Fruit fly (Drosophila melanogaster) whole organism, prepupa: Measurements from ENCODE around the gene Rh5.
A peak's percentile ranks its signal among the peaks of the same experiment; 100 is the strongest.

Experiments used
- CG11294 ChIP-seq: fragments of 200-800 bp; sonication (Bioruptor generic); IDR thresholded peaks from 2 replicates; pipeline ENCODE4 v1.3.6; 2022; ENCODE audit warnings: missing biosample characterization, missing genetic modification characterization
- CG11762 ChIP-seq: fragments of 200-800 bp; sonication (Bioruptor generic); optimal IDR thresholded peaks from 3 replicates; lab custom pipeline; 2016; ENCODE audit warnings: missing biosample characterization, missing genetic modification characterization; ENCODE audit not compliant: insufficient read depth
- CG1621 ChIP-seq: fragments of 200-800 bp; sonication (Bioruptor generic); optimal IDR thresholded peaks from 3 replicates; lab custom pipeline; 2018; ENCODE audit warnings: missing biosample characterization, mild to moderate bottlenecking, missing genetic modification characterization
- CG16779 ChIP-seq: fragments of 200-800 bp; sonication (Bioruptor generic); optimal IDR thresholded peaks from 3 replicates; lab custom pipeline; 2017; ENCODE audit warnings: missing biosample characterization, mild to moderate bottlenecking, missing genetic modification characterization
- CG3032 ChIP-seq: fragments of 200-800 bp; optimal IDR thresholded peaks from 2 replicates; lab custom pipeline; 2019; ENCODE audit warnings: missing biosample characterization, mild to moderate bottlenecking, missing genetic modification characterization, moderate library complexity
- CG31627 ChIP-seq: fragments of 200-800 bp; sonication (Bioruptor generic); optimal IDR thresholded peaks from 3 replicates; lab custom pipeline; 2016; ENCODE audit warnings: missing biosample characterization, missing genetic modification characterization
- CG34406 ChIP-seq: fragments of 200-800 bp; sonication (Bioruptor generic); optimal IDR thresholded peaks from 3 replicates; lab custom pipeline; 2016; ENCODE audit warnings: missing biosample characterization, missing genetic modification characterization
- CG3919 ChIP-seq: fragments of 200-800 bp; sonication (Bioruptor generic); optimal IDR thresholded peaks from 3 replicates; lab custom pipeline; 2016; ENCODE audit warnings: missing biosample characterization, missing genetic modification characterization
- CG6163 ChIP-seq: fragments of 200-800 bp; sonication (Bioruptor generic); IDR thresholded peaks from 3 replicates; pipeline ENCODE4 v1.3.6; 2022; ENCODE audit warnings: missing biosample characterization, missing genetic modification characterization
- CG6276 ChIP-seq: fragments of 200-800 bp; sonication (Bioruptor generic); optimal IDR thresholded peaks from 2 replicates; lab custom pipeline; 2017; ENCODE audit warnings: missing biosample characterization, mild to moderate bottlenecking, missing genetic modification characterization
- CG6854 ChIP-seq: fragments of 200-800 bp; sonication (Bioruptor generic); optimal IDR thresholded peaks from 2 replicates; lab custom pipeline; 2017; ENCODE audit warnings: missing biosample characterization, mild to moderate bottlenecking, missing genetic modification characterization
- CG8119 ChIP-seq: fragments of 200-800 bp; sonication (Bioruptor generic); IDR thresholded peaks from 3 replicates; pipeline ENCODE4 v1.3.6; 2022; ENCODE audit warnings: missing biosample characterization, missing genetic modification characterization
- CG8319 ChIP-seq: fragments of 200-800 bp; sonication (Bioruptor generic); optimal IDR thresholded peaks from 3 replicates; lab custom pipeline; 2016; ENCODE audit warnings: missing biosample characterization, missing genetic modification characterization
- CG9139 ChIP-seq: fragments of 200-800 bp; sonication (Bioruptor generic); optimal IDR thresholded peaks from 3 replicates; lab custom pipeline; 2017; ENCODE audit warnings: missing biosample characterization, mild to moderate bottlenecking, missing genetic modification characterization
- Eip75B ChIP-seq: fragments of 200-800 bp; sonication (Bioruptor generic); optimal IDR thresholded peaks from 3 replicates; lab custom pipeline; 2016; ENCODE audit warnings: missing biosample characterization, missing genetic modification characterization
- Eip78C ChIP-seq: fragments of 200-800 bp; sonication (Bioruptor generic); peaks from one replicate; lab custom pipeline; 2016; ENCODE audit warnings: missing biosample characterization, missing genetic modification characterization
- Eip93F ChIP-seq: fragments of 200-800 bp; sonication (Bioruptor generic); optimal IDR thresholded peaks from 2 replicates; lab custom pipeline; 2016; ENCODE audit warnings: missing biosample characterization, mild to moderate bottlenecking, missing genetic modification characterization
- Ets96B ChIP-seq: fragments of 200-800 bp; optimal IDR thresholded peaks from 2 replicates; lab custom pipeline; 2019; ENCODE audit warnings: missing biosample characterization, mild to moderate bottlenecking, missing genetic modification characterization, moderate library complexity
- Hr38 ChIP-seq: sonication (Bioruptor generic); optimal IDR thresholded peaks from 2 replicates; lab custom pipeline; 2016; ENCODE audit warnings: missing biosample characterization, missing genetic modification characterization
- Hr4 ChIP-seq: fragments of 200-800 bp; sonication (Bioruptor generic); optimal IDR thresholded peaks from 3 replicates; lab custom pipeline; 2016; ENCODE audit warnings: missing biosample characterization, missing genetic modification characterization
- Lpt ChIP-seq: fragments of 200-800 bp; sonication (Bioruptor generic); optimal IDR thresholded peaks from 3 replicates; lab custom pipeline; 2016; ENCODE audit warnings: missing biosample characterization, missing genetic modification characterization
- Met ChIP-seq: fragments of 200-800 bp; sonication (Bioruptor generic); optimal IDR thresholded peaks from 3 replicates; lab custom pipeline; 2016; ENCODE audit warnings: missing biosample characterization, missing genetic modification characterization
- Sox102F ChIP-seq: fragments of 200-800 bp; sonication (Bioruptor generic); optimal IDR thresholded peaks from 2 replicates; lab custom pipeline; 2016; ENCODE audit warnings: missing biosample characterization, mild to moderate bottlenecking, missing genetic modification characterization
- Sox14 ChIP-seq: fragments of 200-800 bp; sonication (Bioruptor generic); optimal IDR thresholded peaks from 3 replicates; lab custom pipeline; 2016; ENCODE audit warnings: missing biosample characterization, missing genetic modification characterization
- Sox15 ChIP-seq: fragments of 200-800 bp; sonication (Bioruptor generic); optimal IDR thresholded peaks from 3 replicates; lab custom pipeline; 2016; ENCODE audit warnings: missing biosample characterization, missing genetic modification characterization
- achi ChIP-seq: fragments of 200-800 bp; sonication (Bioruptor generic); optimal IDR thresholded peaks from 3 replicates; lab custom pipeline; 2016; ENCODE audit warnings: missing biosample characterization, missing genetic modification characterization
- acj6 ChIP-seq: fragments of 200-800 bp; sonication (Bioruptor generic); optimal IDR thresholded peaks from 3 replicates; lab custom pipeline; 2016; ENCODE audit warnings: missing biosample characterization, missing genetic modification characterization
- cyc ChIP-seq: fragments of 200-800 bp; sonication (Bioruptor generic); optimal IDR thresholded peaks from 3 replicates; lab custom pipeline; 2016; ENCODE audit warnings: missing biosample characterization, missing genetic modification characterization
- dsx ChIP-seq: fragments of 200-800 bp; optimal IDR thresholded peaks from 3 replicates; lab custom pipeline; 2019; ENCODE audit warnings: missing biosample characterization, mild to moderate bottlenecking, missing genetic modification characterization, moderate library complexity; ENCODE audit not compliant: poor library complexity, severe bottlenecking
- fd59A ChIP-seq: fragments of 200-800 bp; sonication (Bioruptor generic); optimal IDR thresholded peaks from 2 replicates; lab custom pipeline; 2017; ENCODE audit warnings: missing biosample characterization, mild to moderate bottlenecking, missing genetic modification characterization, missing genetic modification reagents
- fd85E ChIP-seq: fragments of 200-800 bp; sonication (Bioruptor generic); optimal IDR thresholded peaks from 3 replicates; lab custom pipeline; 2016; ENCODE audit warnings: missing biosample characterization, missing genetic modification characterization
- fkh ChIP-seq: fragments of 200-800 bp; sonication (Bioruptor generic); optimal IDR thresholded peaks from 3 replicates; lab custom pipeline; 2017; ENCODE audit warnings: missing biosample characterization, mild to moderate bottlenecking, missing genetic modification characterization, moderate library complexity
- ss ChIP-seq, 2 experiments: fragments of 200-800 bp; sonication (Bioruptor generic); optimal IDR thresholded peaks; 2 replicates in 1 of 2; 3 replicates in 1 of 2; lab custom pipeline; 2017 to 2018; ENCODE audit warnings: mild to moderate bottlenecking in 2 of 2, missing biosample characterization in 2 of 2, missing genetic modification characterization in 2 of 2, moderate library complexity in 1 of 2
- svp ChIP-seq: fragments of 200-800 bp; sonication (Bioruptor generic); peaks from one replicate; lab custom pipeline; 2016; ENCODE audit warnings: missing biosample characterization, missing genetic modification characterization

Rh5 gene

DNA sequence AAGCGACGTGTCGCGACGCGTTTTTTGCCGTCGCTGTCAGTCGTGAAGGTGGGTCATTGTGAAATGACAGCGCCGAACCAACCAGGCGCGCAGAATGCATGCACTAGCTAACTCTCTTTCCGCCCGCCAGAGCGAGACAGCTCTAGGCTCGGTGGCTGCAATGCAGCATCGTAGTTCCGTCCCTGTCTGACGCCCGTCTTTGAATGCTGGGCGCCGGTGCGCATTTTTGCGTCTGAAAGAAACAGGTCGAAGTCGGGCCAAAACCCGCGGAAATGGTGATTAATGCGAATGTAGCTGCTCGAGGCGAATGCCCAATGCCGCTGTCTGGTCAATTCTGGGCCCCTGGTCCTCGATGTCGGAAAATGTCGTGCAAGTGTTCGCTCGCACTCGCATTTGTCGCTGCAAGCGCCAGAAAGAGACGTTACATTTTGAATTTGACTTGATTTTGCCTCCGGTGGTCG lies 592 bp upstream of the Rh5 start (continued):
- TF ChIP-seq CG6854 (GFP tag; lab: Kevin White, UChicago) (peak; percentile 90), fd59A (GFP tag; lab: Kevin White, UChicago) (peak; percentile 27), CG6163 (GFP tag; lab: Robert Waterston, UW) (no peak), CG8119 (GFP tag; lab: Robert Waterston, UW) (no peak), acj6 (GFP tag; lab: Kevin White, UChicago) (peak; percentile 17), Hr4 (GFP tag; lab: Kevin White, UChicago) (peak; percentile 80), CG8319 (GFP tag; lab: Kevin White, UChicago) (peak; percentile 60), CG6276 (GFP tag; lab: Kevin White, UChicago) (peak; percentile 78), Eip93F (GFP tag; lab: Kevin White, UChicago) (no peak), Sox15 (GFP tag; lab: Kevin White, UChicago) (no peak), dsx (GFP tag; lab: Kevin White, UChicago) (peak; percentile 100), cyc (GFP tag; lab: Kevin White, UChicago) (peak; percentile 35), CG11762 (GFP tag; lab: Kevin White, UChicago) (no peak), Hr38 (GFP tag; lab: Kevin White, UChicago) (no peak), CG34406 (GFP tag; lab: Kevin White, UChicago) (peak; percentile 31), CG3032 (tag; lab: Kevin White, UChicago) (peak; percentile 66), CG16779 (peak; percentile 54), achi (peak; percentile 43), Eip75B (GFP tag; lab: Kevin White, UChicago) (peak; percentile 74), fd85E (peak; percentile 78), Met (GFP tag; lab: Kevin White, UChicago) (peak; percentile 57), CG11294 (GFP tag; lab: Robert Waterston, UW) (no peak), fkh (GFP tag; lab: Kevin White, UChicago) (peak; percentile 80)

DNA sequence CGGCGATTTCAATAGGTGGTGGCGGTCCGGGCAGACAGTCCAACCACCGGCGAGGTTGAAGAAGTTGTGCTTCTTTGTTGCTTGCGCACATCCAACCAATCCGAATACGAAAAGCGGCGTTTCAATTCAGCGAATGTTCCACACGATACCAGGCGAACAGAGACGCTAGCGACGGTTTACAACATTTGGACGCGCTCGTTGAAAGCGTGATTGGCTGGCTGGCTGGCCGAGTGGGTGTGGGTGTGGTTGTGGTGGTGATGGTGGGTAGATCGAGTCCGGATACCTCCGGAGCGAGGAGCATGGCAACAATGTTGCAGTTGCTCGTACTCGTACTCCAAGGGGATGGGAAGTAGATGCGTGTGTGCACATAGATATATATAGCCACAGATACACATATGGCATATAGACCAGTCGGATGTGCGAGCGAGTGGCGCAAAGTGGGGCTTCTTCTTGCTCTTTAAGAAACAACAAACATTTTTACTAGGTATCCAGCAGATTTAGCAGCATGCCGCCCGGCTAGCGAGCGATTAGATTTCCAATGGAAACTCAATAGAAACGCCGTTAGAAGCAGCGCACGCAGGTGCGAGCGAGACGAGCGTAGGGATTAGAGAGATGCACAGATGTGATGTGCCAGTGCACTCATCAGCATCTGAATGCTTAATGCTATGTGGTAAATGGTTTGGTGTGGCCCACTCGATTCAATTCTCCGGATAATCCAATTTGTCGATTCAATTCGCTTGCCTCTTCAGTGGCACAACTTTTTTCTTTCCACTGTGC lies 2.3 kb downstream of the Rh5 start:
- TF ChIP-seq CG6854 (GFP tag; lab: Kevin White, UChicago) (peak; percentile 67), Sox102F (GFP tag; lab: Kevin White, UChicago) (no peak), CG11294 (GFP tag; lab: Robert Waterston, UW) (no peak), svp (GFP tag; lab: Kevin White, UChicago) (peak; percentile 91), Eip75B (GFP tag; lab: Kevin White, UChicago) (peak; percentile 9), CG1621 (tag; lab: Kevin White, UChicago) (peak; percentile 88), ss (GFP tag; optimal IDR thresholded peaks at IDR 0.05; lab: Kevin White, UChicago) (peak; percentile 21 to 56), CG6276 (GFP tag; lab: Kevin White, UChicago) (peak; percentile 17), Lpt (peak; percentile 69), Ets96B (tag; lab: Kevin White, UChicago) (no peak), fkh (GFP tag; lab: Kevin White, UChicago) (peak; percentile 58), dsx (GFP tag; lab: Kevin White, UChicago) (peak; percentile 100), CG16779 (peak; percentile 16), Sox14 (GFP tag; lab: Kevin White, UChicago) (peak; percentile 56), CG31627 (no peak), CG9139 (GFP tag; lab: Kevin White, UChicago) (peak; percentile 31), Eip78C (peak; percentile 68), CG3919 (GFP tag; lab: Kevin White, UChicago) (peak; percentile 33)
